Worm (Caenorhabditis elegans): ENCODE results near the gene nhr-56.

nhr-56 gene

DNA sequence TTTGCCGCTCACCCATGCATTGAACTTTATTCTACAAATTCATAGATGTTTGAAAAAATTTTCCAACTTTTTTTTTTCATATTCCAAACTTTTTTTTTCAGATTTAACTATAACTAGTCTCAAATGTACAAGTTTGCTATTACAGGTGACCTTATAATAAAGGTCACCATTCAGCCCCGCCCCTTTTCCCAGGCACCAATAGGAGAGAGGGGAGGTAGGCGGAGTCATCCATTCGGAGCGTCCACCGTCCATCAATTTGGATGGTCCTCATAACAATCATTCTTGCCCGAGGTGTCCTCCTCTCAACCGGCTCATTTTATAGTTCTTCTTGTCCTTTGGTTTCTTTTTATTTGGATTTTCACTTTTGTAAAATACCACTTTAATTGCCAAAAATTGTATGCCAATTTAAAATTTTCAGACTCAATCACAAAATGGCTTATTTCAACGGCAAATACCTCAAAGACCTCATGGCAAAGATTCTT, 30.9 kb upstream of the nhr-56 start, which contains the start of gene Y5H2B.3:
Gene Y5H2B.3 (plus strand): TSS at position 432 of the 482 bp plus-strand sequence.
- TF ChIP-seq B0336.3 (GFP tag; IDR thresholded peaks at IDR 0.05): no peak
- no peak for TF ChIP-seq cebp-1 (GFP tag; IDR thresholded peaks at IDR 0.05)
- no peak for TF ChIP-seq cebp-1 (tag; optimal IDR thresholded peaks at IDR 0.05)
- TF ChIP-seq F33H1.4 (GFP tag; IDR thresholded peaks at IDR 0.05): no peak
- TF ChIP-seq sdz-38 (tag; optimal IDR thresholded peaks at IDR 0.05): no peak
- no peak for TF ChIP-seq B0019.2 (GFP tag; conservative IDR thresholded peaks at IDR 0.05)
- no peak for TF ChIP-seq tbp1 (GFP tag; optimal IDR thresholded peaks at IDR 0.05)
- TF ChIP-seq nfyb-1 (GFP tag; IDR thresholded peaks at IDR 0.05): no peak
- no peak for TF ChIP-seq bed-1 (GFP tag; IDR thresholded peaks at IDR 0.05)
- TF ChIP-seq zim-3 (tag; optimal IDR thresholded peaks at IDR 0.05): no peak
- TF ChIP-seq attf-6 (GFP tag; IDR thresholded peaks at IDR 0.05): no peak

DNA sequence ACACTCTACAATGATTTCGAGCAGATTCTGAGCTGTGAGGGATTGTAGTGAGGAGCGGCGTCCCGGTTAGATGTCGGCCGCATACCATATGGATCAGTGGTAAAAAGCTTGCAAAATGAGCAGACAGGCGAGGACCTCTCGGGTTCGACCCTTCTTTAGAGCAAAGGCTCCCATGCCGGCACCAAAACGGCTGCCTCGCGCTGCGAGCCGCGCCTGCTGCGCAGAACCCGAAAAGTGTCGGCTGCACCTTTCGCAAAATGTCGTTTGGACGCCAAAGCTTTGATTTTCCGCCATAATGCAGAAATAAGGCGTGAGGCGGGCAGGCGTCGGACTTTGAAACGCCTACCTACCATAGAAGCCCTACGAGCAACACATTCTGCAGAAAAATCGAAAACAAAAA, 28.4 kb upstream of the nhr-56 start:
- TF ChIP-seq ZK185.1 (tag; optimal IDR thresholded peaks at IDR 0.05; ENCODE audit: poor library complexity, severe bottlenecking) (no peak), egrh-3 (GFP tag; IDR thresholded peaks at IDR 0.05) (peak; percentile 55; the same call in 1 of the 2 replicates), nfya-1 (tag; optimal IDR thresholded peaks at IDR 0.05; ENCODE audit: borderline replicate concordance, insufficient read depth) (no peak), cebp-2 (GFP tag; IDR thresholded peaks at IDR 0.05) (no peak), madf-6 (GFP tag; IDR thresholded peaks at IDR 0.05) (no peak), zfh-2 (GFP tag; conservative IDR thresholded peaks at IDR 0.05) (peak; percentile 94), ztf-26 (tag; optimal IDR thresholded peaks at IDR 0.05) (no peak), K12H6.12 (tag; optimal IDR thresholded peaks at IDR 0.05) (no peak), hsf-1 (GFP tag; IDR thresholded peaks at IDR 0.05) (no peak), snpc-4 (GFP tag; optimal IDR thresholded peaks at IDR 0.05) (no peak), snpc-4 (tag; optimal IDR thresholded peaks at IDR 0.05) (peak in 1 of 4 experiments; percentile 29), ztf-28 (GFP tag; IDR thresholded peaks at IDR 0.05) (0 out of 2 replicates have a peak, but pooled peaks have one; percentile 40), ama-1 (optimal IDR thresholded peaks at IDR 0.05) (no peak), ama-1 (GFP tag; optimal IDR thresholded peaks at IDR 0.05) (no peak)

DNA sequence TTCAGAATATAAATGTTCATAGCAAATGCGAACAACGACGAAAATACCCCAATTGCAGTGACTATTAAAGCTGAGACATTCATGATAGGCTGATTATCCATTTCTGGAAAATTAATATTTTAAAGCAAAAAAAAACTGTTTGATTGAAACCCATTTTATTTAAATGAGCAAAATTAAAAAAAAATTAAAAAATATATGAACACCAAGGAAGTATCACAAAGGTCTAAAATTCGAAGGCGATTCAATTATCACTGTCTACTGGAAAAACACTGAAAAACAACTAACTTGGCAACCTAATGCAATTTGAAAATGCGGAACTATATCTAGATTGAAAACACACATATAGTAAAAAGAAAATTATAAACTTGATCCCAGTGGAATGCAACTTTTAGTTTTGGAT, 27.7 kb upstream of the nhr-56 start, which contains the start of gene srbc-42:
Gene srbc-42 (minus strand): TSS at position 101 of the 400 bp plus-strand sequence.
- TF ChIP-seq egl-18 (GFP tag; IDR thresholded peaks at IDR 0.05): no peak
- no peak for TF ChIP-seq mcd-1 (GFP tag; IDR thresholded peaks at IDR 0.05)
- TF ChIP-seq chd-7 (tag; optimal IDR thresholded peaks at IDR 0.05): no peak
- TF ChIP-seq die-1 (tag; optimal IDR thresholded peaks at IDR 0.05): no peak
- TF ChIP-seq ceh-79 (tag; optimal IDR thresholded peaks at IDR 0.05): no peak
- TF ChIP-seq ztf-25 (GFP tag; IDR thresholded peaks at IDR 0.05): no peak
- TF ChIP-seq Y67H2A.10 (GFP tag; conservative IDR thresholded peaks at IDR 0.05): no peak
- TF ChIP-seq ceh-58 (GFP tag; IDR thresholded peaks at IDR 0.05): no peak
- TF ChIP-seq attf-6 (GFP tag; IDR thresholded peaks at IDR 0.05): no peak
- no peak for TF ChIP-seq athp-1 (tag; optimal IDR thresholded peaks at IDR 0.05)
- no peak for TF ChIP-seq ceh-91 (GFP tag; IDR thresholded peaks at IDR 0.05)
- TF ChIP-seq pha-4 (tag; optimal IDR thresholded peaks at IDR 0.05): no peak
- no peak for TF ChIP-seq ztf-22 (GFP tag; optimal IDR thresholded peaks at IDR 0.05)
- TF ChIP-seq bed-2 (GFP tag; IDR thresholded peaks at IDR 0.05): no peak
